Fruit fly (Drosophila melanogaster): ENCODE data around the gene NijA.

The NijA gene

DNA sequence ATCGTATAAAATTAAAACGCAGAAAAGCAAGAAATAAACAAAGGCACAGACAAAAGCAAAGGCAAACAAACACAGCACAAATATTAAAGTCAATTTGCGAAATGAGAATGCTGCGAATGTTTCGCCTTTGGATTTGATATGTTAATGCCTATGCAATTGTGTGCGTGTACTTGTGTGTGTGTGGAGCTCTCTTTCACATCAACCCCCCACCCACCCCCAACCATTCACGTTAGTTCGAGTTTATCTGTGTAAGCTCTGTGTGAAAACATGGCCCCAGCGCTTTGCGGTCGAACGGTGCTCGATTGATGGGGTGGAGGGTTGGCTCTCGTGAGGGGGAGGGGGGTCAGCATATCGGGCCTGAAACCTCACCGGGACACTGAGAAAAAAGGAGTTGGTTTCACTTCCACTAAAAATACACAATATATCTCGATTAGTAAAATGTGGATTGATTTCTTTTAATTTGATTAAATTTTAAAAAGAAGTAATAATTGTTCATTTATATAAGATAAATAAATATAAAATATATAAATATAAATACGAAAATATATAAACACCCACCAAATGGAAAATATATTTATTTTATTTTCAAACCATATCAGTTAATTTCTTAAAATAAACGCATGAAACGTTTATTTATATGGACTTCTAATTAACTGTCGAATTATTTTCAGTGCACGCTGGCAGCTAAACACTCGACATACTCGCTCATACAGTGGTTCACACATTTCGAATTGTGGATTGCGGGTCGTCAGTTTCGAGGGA lies 41.9 kb upstream of the NijA start (continued):
- TF ChIP-seq bcd (GFP tag; optimal IDR thresholded peaks at IDR 0.05), result peak; percentile 86
- TF ChIP-seq Dip3 (GFP tag; optimal IDR thresholded peaks at IDR 0.05), result no peak
- peak in 1 of 2 experiments; percentile 72 for TF ChIP-seq eve (GFP tag; optimal IDR thresholded peaks at IDR 0.05)
- TF ChIP-seq D19B (GFP tag; optimal IDR thresholded peaks at IDR 0.05), result peak; percentile 62
- TF ChIP-seq Six4 (GFP tag; optimal IDR thresholded peaks at IDR 0.05), result peak; percentile 55
- peak; percentile 83 for TF ChIP-seq CG10543 (GFP tag; optimal IDR thresholded peaks at IDR 0.05)
- no peak for TF ChIP-seq CG31388 (GFP tag; optimal IDR thresholded peaks at IDR 0.05)
- TF ChIP-seq gcm2 (GFP tag; optimal IDR thresholded peaks at IDR 0.05), result no peak
- TF ChIP-seq CG17385 (GFP tag; optimal IDR thresholded peaks at IDR 0.05), result peak; percentile 75
- peak; percentile 79 for TF ChIP-seq CG7357 (GFP tag; IDR thresholded peaks at IDR 0.05)
- peak; percentile 70 for TF ChIP-seq Fer2 (tag; optimal IDR thresholded peaks at IDR 0.05)
- no peak for TF ChIP-seq tup (GFP tag; optimal IDR thresholded peaks at IDR 0.05)
- peak; percentile 57; the same call in 1 of the 2 replicates for TF ChIP-seq CG5953 (GFP tag; IDR thresholded peaks at IDR 0.05)
- peak; percentile 18; the same call in 1 of the 2 replicates for TF ChIP-seq cas (GFP tag; IDR thresholded peaks at IDR 0.05)
- TF ChIP-seq CG16815 (GFP tag; optimal IDR thresholded peaks at IDR 0.05), result peak; percentile 50
- peak; percentile 41; the same call in 1 of the 3 replicates for TF ChIP-seq CG2889 (GFP tag; IDR thresholded peaks at IDR 0.05)
- TF ChIP-seq Mrtf (GFP tag; IDR thresholded peaks at IDR 0.05), result peak; percentile 67; the same call in 2 of the 3 replicates
- no peak for TF ChIP-seq CG12299 (tag; optimal IDR thresholded peaks at IDR 0.05)
- TF ChIP-seq CG8359 (GFP tag; optimal IDR thresholded peaks at IDR 0.05; ENCODE audit: borderline replicate concordance), result peak; percentile 29
- TF ChIP-seq CG12155 (GFP tag; optimal IDR thresholded peaks at IDR 0.05), result peak; percentile 54
- peak; percentile 69 for TF ChIP-seq CG14014 (GFP tag; IDR thresholded peaks at IDR 0.05)
- TF ChIP-seq CkIIα-i1 (GFP tag; IDR thresholded peaks at IDR 0.05), result peak; percentile 25; the same call in 1 of the 2 replicates
- peak; percentile 47; the same call in 1 of the 2 replicates for TF ChIP-seq Oaz (GFP tag; IDR thresholded peaks at IDR 0.05)
- peak; percentile 88 for TF ChIP-seq CG9215 (GFP tag; IDR thresholded peaks at IDR 0.05)
- TF ChIP-seq sob (GFP tag; IDR thresholded peaks at IDR 0.05), result peak; percentile 80
- TF ChIP-seq ab (GFP tag; optimal IDR thresholded peaks at IDR 0.05), result no peak
- TF ChIP-seq tgo (GFP tag; IDR thresholded peaks at IDR 0.05), result peak; percentile 91
- peak; percentile 72 for TF ChIP-seq dmrt11E (tag; optimal IDR thresholded peaks at IDR 0.05)
- peak; percentile 85 for TF ChIP-seq Xrp1 (GFP tag; IDR thresholded peaks at IDR 0.05)
- TF ChIP-seq CG10366 (GFP tag; IDR thresholded peaks at IDR 0.05), result peak; percentile 58
- TF ChIP-seq CG1603 (tag; optimal IDR thresholded peaks at IDR 0.05), result peak; percentile 1
- peak; percentile 29 for TF ChIP-seq HLHmδ (GFP tag; optimal IDR thresholded peaks at IDR 0.05)
- peak; percentile 64 for TF ChIP-seq unpg (GFP tag; optimal IDR thresholded peaks at IDR 0.05)
- peak; percentile 96 for TF ChIP-seq Sox100B (GFP tag; optimal IDR thresholded peaks at IDR 0.05)
- TF ChIP-seq CG4282 (GFP tag; optimal IDR thresholded peaks at IDR 0.05), result peak; percentile 9
- TF ChIP-seq CG8388 (GFP tag; optimal IDR thresholded peaks at IDR 0.05), result peak; percentile 80
- TF ChIP-seq rib (GFP tag; IDR thresholded peaks at IDR 0.05), result peak; percentile 87
- TF ChIP-seq pho (GFP tag; optimal IDR thresholded peaks at IDR 0.05), result no peak
- peak; percentile 72; the same call in 2 of the 3 replicates for TF ChIP-seq so (GFP tag; IDR thresholded peaks at IDR 0.05)
- TF ChIP-seq Optix (GFP tag; IDR thresholded peaks at IDR 0.05), result 0 out of 3 replicates have a peak, but pooled peaks have one; percentile 28
- TF ChIP-seq CG33213 (GFP tag; optimal IDR thresholded peaks at IDR 0.05), result no peak
- TF ChIP-seq CG9817 (tag; optimal IDR thresholded peaks at IDR 0.05), result peak; percentile 63
- TF ChIP-seq scrt (GFP tag; optimal IDR thresholded peaks at IDR 0.05), result peak; percentile 60
- TF ChIP-seq Atf-2 (GFP tag; optimal IDR thresholded peaks at IDR 0.05), result peak; percentile 36
- TF ChIP-seq CG14441 (GFP tag; IDR thresholded peaks at IDR 0.05), result peak; percentile 81
- TF ChIP-seq fd96Cb (tag; optimal IDR thresholded peaks at IDR 0.05), result peak; percentile 87
- TF ChIP-seq fd3F (GFP tag; optimal IDR thresholded peaks at IDR 0.05), result peak; percentile 74
- TF ChIP-seq da (GFP tag; optimal IDR thresholded peaks at IDR 0.05), result no peak
- no peak for TF ChIP-seq emc (GFP tag; optimal IDR thresholded peaks at IDR 0.05)
- peak; percentile 79 for TF ChIP-seq vvl (GFP tag; IDR thresholded peaks at IDR 0.05)
